Worm (Caenorhabditis elegans): ENCODE data around the gene twk-46.

- TF ChIP-seq unc-62 (GFP tag; optimal IDR thresholded peaks at IDR 0.05) (no peak), lsy-2 (tag; optimal IDR thresholded peaks at IDR 0.05) (no peak), nhr-237 (tag; optimal IDR thresholded peaks at IDR 0.05) (no peak), ces-1 (GFP tag; optimal IDR thresholded peaks at IDR 0.05) (no peak), sem-2 (GFP tag; optimal IDR thresholded peaks at IDR 0.05) (no peak), ceh-39 (tag; optimal IDR thresholded peaks at IDR 0.05) (no peak), tbx-8 (GFP tag; optimal IDR thresholded peaks at IDR 0.05) (no peak), nhr-12 (tag; optimal IDR thresholded peaks at IDR 0.05) (no peak), pha-4 (tag; optimal IDR thresholded peaks at IDR 0.05) (no peak), snpc-4 (tag; optimal IDR thresholded peaks at IDR 0.05) (no peak), unc-39 (tag; optimal IDR thresholded peaks at IDR 0.05) (no peak), elt-3 (tag; optimal IDR thresholded peaks at IDR 0.05) (no peak), mep-1 (tag; optimal IDR thresholded peaks at IDR 0.05) (no peak)
These were observed 28.5 kb upstream of the twk-46 start, which contains the start of gene Y39B6A.27 for ce11 chrV:19031456-19031855.
